Worm (Caenorhabditis elegans) whole organism, L1 larva: Measurements from ENCODE around the gene Y75B8A.6.

Experiments used
- aly-2 ChIP-seq: fragments of 150-350 bp; optimal IDR thresholded peaks from 2 replicates; lab custom pipeline; 2014; ENCODE audit warnings: missing biosample characterization, missing genetic modification characterization
- ama-1 ChIP-seq: fragments of 150-350 bp; optimal IDR thresholded peaks from 2 replicates; lab custom pipeline; 2014
- efl-1 ChIP-seq, 4 experiments: fragments of 150-350 bp; optimal IDR thresholded peaks in 3 of 4; peaks in 1 of 4; 1 replicate in 1 of 4; 2 replicates in 3 of 4; lab custom pipeline; 2014; ENCODE audit warnings: missing biosample characterization in 2 of 4, missing genetic modification characterization in 2 of 4, missing genetic modification reagents in 2 of 4
- elt-2 ChIP-seq: sonication (generic microtip); optimal IDR thresholded peaks from 2 replicates; lab custom pipeline; 2016; ENCODE audit warnings: missing genetic modification characterization, mild to moderate bottlenecking, inconsistent platforms, missing compliant biosample characterization, missing genetic modification reagents
- lin-13 ChIP-seq: fragments of 150-350 bp; optimal IDR thresholded peaks from 2 replicates; lab custom pipeline; 2014; ENCODE audit warnings: missing biosample characterization, missing genetic modification reagents, missing genetic modification characterization
- nhr-11 ChIP-seq: fragments of 150-350 bp; optimal IDR thresholded peaks from 2 replicates; lab custom pipeline; 2014; ENCODE audit warnings: missing biosample characterization, missing genetic modification characterization
- nhr-28 ChIP-seq: fragments of 150-350 bp; optimal IDR thresholded peaks from 2 replicates; lab custom pipeline; 2014; ENCODE audit warnings: missing biosample characterization, missing genetic modification characterization
- pax-3 ChIP-seq: fragments of 200-800 bp; sonication (Bioruptor generic); optimal IDR thresholded peaks from 2 replicates; lab custom pipeline; 2018; ENCODE audit warnings: mild to moderate bottlenecking, missing genetic modification characterization, moderate library complexity, missing compliant biosample characterization
- unc-30 ChIP-seq: sonication (generic microtip); optimal IDR thresholded peaks from 2 replicates; lab custom pipeline; 2017; ENCODE audit warnings: missing biosample characterization, missing genetic modification characterization

- TF ChIP-seq efl-1 (optimal IDR thresholded peaks at IDR 0.05; lab: Kevin White, UChicago) (no peak), efl-1 (GFP tag; optimal IDR thresholded peaks at IDR 0.05 in 1 of 2; lab: Kevin White, UChicago) (no peak), lin-13 (GFP tag; lab: Kevin White, UChicago) (no peak), nhr-28 (tag; lab: Kevin White, UChicago) (no peak), elt-2 (no peak), pax-3 (tag; lab: Kevin White, UChicago) (no peak), aly-2 (tag; lab: Kevin White, UChicago) (no peak), ama-1 (lab: Kevin White, UChicago) (no peak), nhr-11 (no peak), unc-30 (tag; lab: Kevin White, UChicago) (no peak)
Measured at ce11 chrIII:12153514-12153913, 23.4 kb upstream of the Y75B8A.6 start.
